Worm (Caenorhabditis elegans): Measurements from ENCODE around the gene nadk-2.

The nadk-2 gene

DNA sequence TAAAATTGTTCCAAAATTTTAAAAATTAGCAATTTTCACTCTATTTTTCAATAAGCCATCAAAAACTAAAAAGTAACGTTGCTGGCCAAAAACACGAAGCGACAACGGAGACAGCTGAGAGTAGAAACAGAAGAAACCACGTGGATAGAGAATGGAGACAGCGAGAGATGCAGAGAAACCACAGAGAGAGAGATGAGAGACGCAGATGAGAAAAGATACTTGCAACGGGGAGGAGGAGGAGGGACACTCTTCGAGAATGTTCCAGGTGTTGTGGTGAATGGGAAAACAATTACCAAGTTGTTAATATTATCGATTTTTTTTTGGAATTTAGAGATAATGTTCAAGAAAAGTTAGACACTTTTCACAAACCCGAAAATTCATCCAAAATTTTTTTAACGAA lies 53.0 kb downstream of the nadk-2 start (continued):
- TF ChIP-seq C08G9.2 (tag; optimal IDR thresholded peaks at IDR 0.05) (no peak), tbx-7 (tag; optimal IDR thresholded peaks at IDR 0.05) (peak; percentile 20), K09A11.1 (tag; optimal IDR thresholded peaks at IDR 0.05; ENCODE audit: insufficient read depth) (peak; percentile 6), pax-1 (tag; optimal IDR thresholded peaks at IDR 0.05) (peak; percentile 72), mec-3 (tag; optimal IDR thresholded peaks at IDR 0.05; ENCODE audit: borderline replicate concordance) (no peak), ceh-6 (GFP tag; optimal IDR thresholded peaks at IDR 0.05) (no peak), ets-4 (tag; optimal IDR thresholded peaks at IDR 0.05) (peak; percentile 69), ztf-16 (tag; optimal IDR thresholded peaks at IDR 0.05) (peak; percentile 42), hlh-8 (tag; optimal IDR thresholded peaks at IDR 0.05) (peak; percentile 32), ceh-18 (tag; optimal IDR thresholded peaks at IDR 0.05) (peak; percentile 77), sdc-2 (tag; optimal IDR thresholded peaks at IDR 0.05) (peak; percentile 59), K02D7.2 (tag; optimal IDR thresholded peaks at IDR 0.05) (no peak), nhr-232 (tag; optimal IDR thresholded peaks at IDR 0.05) (no peak), ceh-19 (GFP tag; optimal IDR thresholded peaks at IDR 0.05) (no peak), fkh-10 (GFP tag; optimal IDR thresholded peaks at IDR 0.05) (no peak), ahr-1 (tag; optimal IDR thresholded peaks at IDR 0.05) (no peak), lin-11 (tag; optimal IDR thresholded peaks at IDR 0.05) (no peak), ceh-24 (tag; optimal IDR thresholded peaks at IDR 0.05) (no peak), sox-2 (GFP tag; IDR thresholded peaks at IDR 0.05) (peak; percentile 37; the same call in 1 of the 2 replicates), Y22D7AL.16 (tag; optimal IDR thresholded peaks at IDR 0.05) (no peak), unc-3 (GFP tag; conservative IDR thresholded peaks at IDR 0.05) (no peak), unc-3 (tag; optimal IDR thresholded peaks at IDR 0.05) (no peak), sox-4 (tag; optimal IDR thresholded peaks at IDR 0.05) (no peak)

DNA sequence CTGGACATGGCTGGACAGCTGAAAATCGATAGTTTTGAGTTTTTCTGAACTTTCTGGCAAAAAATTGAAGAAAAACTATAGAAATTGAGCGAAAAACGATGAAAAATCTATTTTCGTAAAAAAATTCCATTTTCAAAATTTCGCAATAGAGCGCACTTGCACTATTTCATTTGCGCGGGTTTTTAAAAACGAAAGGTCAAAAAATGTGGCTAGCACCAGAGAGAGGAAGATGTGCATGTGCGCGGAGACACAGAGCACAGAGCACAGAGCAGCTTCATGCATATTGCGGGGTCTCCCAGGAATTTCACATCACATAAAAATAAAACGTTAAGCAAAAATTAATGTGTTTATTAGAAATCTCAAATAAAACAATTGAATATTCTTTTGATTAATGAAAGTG lies 58.5 kb downstream of the nadk-2 start, which contains the start of gene Y17G7B.18:
Y17G7B.18 (minus strand) TSS at position 18 of the 400 bp plus-strand sequence.
- TF ChIP-seq unc-86 (tag; optimal IDR thresholded peaks at IDR 0.05) (peak; percentile 22), ceh-30 (tag; optimal IDR thresholded peaks at IDR 0.05) (no peak), elt-2 (tag; optimal IDR thresholded peaks at IDR 0.05) (peak; percentile 8), zip-5 (tag; optimal IDR thresholded peaks at IDR 0.05) (no peak), lin-11 (tag; optimal IDR thresholded peaks at IDR 0.05) (no peak), syd-9 (tag; optimal IDR thresholded peaks at IDR 0.05) (no peak), ceh-31 (tag; optimal IDR thresholded peaks at IDR 0.05) (peak; percentile 66), fkh-10 (GFP tag; optimal IDR thresholded peaks at IDR 0.05) (no peak), unc-42 (tag; optimal IDR thresholded peaks at IDR 0.05) (peak; percentile 77), pax-1 (tag; optimal IDR thresholded peaks at IDR 0.05) (no peak), C38D4.7 (GFP tag; optimal IDR thresholded peaks at IDR 0.05) (no peak), ceh-2 (tag; optimal IDR thresholded peaks at IDR 0.05) (no peak), ceh-45 (GFP tag; IDR thresholded peaks at IDR 0.05) (no peak), nhr-11 (tag; optimal IDR thresholded peaks at IDR 0.05) (no peak), tbx-2 (tag; optimal IDR thresholded peaks at IDR 0.05) (peak; percentile 36), ztf-16 (tag; optimal IDR thresholded peaks at IDR 0.05) (no peak), nfya-1 (tag; optimal IDR thresholded peaks at IDR 0.05) (peak; percentile 78), ceh-18 (tag; optimal IDR thresholded peaks at IDR 0.05) (peak; percentile 2), ref-2 (tag; optimal IDR thresholded peaks at IDR 0.05) (peak; percentile 34)

DNA sequence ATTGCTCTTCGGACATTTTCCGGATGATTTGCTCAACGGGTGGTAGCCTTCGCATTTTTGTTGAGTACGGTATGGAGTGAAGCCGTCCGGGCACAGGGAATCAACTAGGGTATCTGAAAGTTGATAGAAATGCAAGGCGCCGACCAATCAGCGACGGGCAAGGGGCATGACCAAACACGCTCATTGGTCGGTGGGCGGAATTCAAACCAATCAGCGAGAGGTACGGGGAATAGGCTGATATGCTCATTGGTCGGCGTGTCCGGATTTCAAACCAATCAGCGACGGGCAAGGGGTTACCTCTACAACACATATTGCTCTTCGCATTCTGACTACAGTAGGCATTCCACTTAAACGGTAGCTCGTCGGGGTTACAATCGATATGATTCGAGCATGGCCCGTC lies 59.5 kb downstream of the nadk-2 start:
- peak; percentile 97 for TF ChIP-seq nfya-1 (tag; optimal IDR thresholded peaks at IDR 0.05)
- no peak for TF ChIP-seq ahr-1 (tag; optimal IDR thresholded peaks at IDR 0.05)
